Worm (Caenorhabditis elegans): Measurements from ENCODE around the gene rbm-25.

The rbm-25 gene

ce11 chrV:12548830-12549229 lies 50.8 kb downstream of the rbm-25 start:
- TF ChIP-seq pha-4 (tag; optimal IDR thresholded peaks at IDR 0.05) (no peak), ama-1 (optimal IDR thresholded peaks at IDR 0.05) (peak; percentile 97), R02D3.7 (tag; optimal IDR thresholded peaks at IDR 0.05) (no peak), nhr-28 (tag; optimal IDR thresholded peaks at IDR 0.05) (peak; percentile 8), nhr-76 (tag; optimal IDR thresholded peaks at IDR 0.05) (no peak), nhr-67 (tag; optimal IDR thresholded peaks at IDR 0.05) (no peak), elt-2 (tag; optimal IDR thresholded peaks at IDR 0.05) (no peak), ceh-28 (tag; optimal IDR thresholded peaks at IDR 0.05) (peak; percentile 15), pqm-1 (tag; optimal IDR thresholded peaks at IDR 0.05) (no peak), lin-15B (tag; optimal IDR thresholded peaks at IDR 0.05) (no peak), mml-1 (tag; optimal IDR thresholded peaks at IDR 0.05) (no peak), nhr-237 (tag; optimal IDR thresholded peaks at IDR 0.05) (no peak), elt-3 (tag; optimal IDR thresholded peaks at IDR 0.05) (no peak), eor-1 (tag; optimal IDR thresholded peaks at IDR 0.05) (no peak), ztf-4 (tag; optimal IDR thresholded peaks at IDR 0.05) (peak; percentile 50), ceh-9 (tag; optimal IDR thresholded peaks at IDR 0.05) (no peak), ceh-16 (tag; optimal IDR thresholded peaks at IDR 0.05) (no peak), jun-1 (tag; optimal IDR thresholded peaks at IDR 0.05) (no peak), ceh-82 (tag; optimal IDR thresholded peaks at IDR 0.05) (no peak), snpc-4 (tag; optimal IDR thresholded peaks at IDR 0.05) (no peak), ztf-11 (tag; optimal IDR thresholded peaks at IDR 0.05) (no peak), mdl-1 (tag; optimal IDR thresholded peaks at IDR 0.05) (no peak), lsy-12 (tag; optimal IDR thresholded peaks at IDR 0.05) (peak; percentile 66), nhr-12 (tag; optimal IDR thresholded peaks at IDR 0.05) (no peak), unc-62 (GFP tag; optimal IDR thresholded peaks at IDR 0.05) (no peak), zag-1 (tag; optimal IDR thresholded peaks at IDR 0.05) (no peak), nhr-43 (tag; optimal IDR thresholded peaks at IDR 0.05; ENCODE audit: poor library complexity, severe bottlenecking) (peak; percentile 73), fkh-10 (GFP tag; optimal IDR thresholded peaks at IDR 0.05) (no peak), unc-39 (tag; optimal IDR thresholded peaks at IDR 0.05) (no peak), aly-2 (tag; optimal IDR thresholded peaks at IDR 0.05) (no peak), fos-1 (tag; optimal IDR thresholded peaks at IDR 0.05) (no peak), skn-1 (tag; optimal IDR thresholded peaks at IDR 0.05) (no peak), nhr-25 (tag; optimal IDR thresholded peaks at IDR 0.05) (peak; percentile 45), ZK546.5 (tag; optimal IDR thresholded peaks at IDR 0.05) (no peak), nhr-23 (tag; optimal IDR thresholded peaks at IDR 0.05) (peak; percentile 74), tbx-2 (tag; optimal IDR thresholded peaks at IDR 0.05) (peak; percentile 65)

ce11 chrV:12549604-12550003 lies 51.6 kb downstream of the rbm-25 start:
- TF ChIP-seq nhr-43 (tag; optimal IDR thresholded peaks at IDR 0.05; ENCODE audit: poor library complexity, severe bottlenecking) (peak; percentile 50), nhr-25 (tag; optimal IDR thresholded peaks at IDR 0.05) (peak; percentile 36), unc-39 (tag; optimal IDR thresholded peaks at IDR 0.05) (no peak), nhr-67 (tag; optimal IDR thresholded peaks at IDR 0.05) (no peak), ceh-9 (tag; optimal IDR thresholded peaks at IDR 0.05) (no peak), ama-1 (optimal IDR thresholded peaks at IDR 0.05) (peak; percentile 95), zag-1 (tag; optimal IDR thresholded peaks at IDR 0.05) (no peak), egl-5 (tag; optimal IDR thresholded peaks at IDR 0.05) (no peak), nhr-76 (tag; optimal IDR thresholded peaks at IDR 0.05) (no peak)

ce11 chrV:12550036-12550626 lies 52.1 kb downstream of the rbm-25 start, which contains the start of gene F45D3.3:
Gene F45D3.3, minus strand, starts transcription at chrV:12550385.
- TF ChIP-seq nhr-43 (tag; optimal IDR thresholded peaks at IDR 0.05; ENCODE audit: poor library complexity, severe bottlenecking), result peak; percentile 55
- no peak for TF ChIP-seq hmg-11 (tag; optimal IDR thresholded peaks at IDR 0.05)
- no peak for TF ChIP-seq nhr-237 (tag; optimal IDR thresholded peaks at IDR 0.05)
- TF ChIP-seq elt-2 (tag; optimal IDR thresholded peaks at IDR 0.05), result no peak
- TF ChIP-seq jun-1 (tag; optimal IDR thresholded peaks at IDR 0.05), result no peak
- TF ChIP-seq egl-27 (tag; optimal IDR thresholded peaks at IDR 0.05), result no peak
- no peak for TF ChIP-seq mdl-1 (tag; optimal IDR thresholded peaks at IDR 0.05)
- TF ChIP-seq ama-1 (optimal IDR thresholded peaks at IDR 0.05), result peak; percentile 91
- no peak for TF ChIP-seq ztf-4 (tag; optimal IDR thresholded peaks at IDR 0.05)
- no peak for TF ChIP-seq elt-1 (tag; optimal IDR thresholded peaks at IDR 0.05)
- peak; percentile 31 for TF ChIP-seq nfya-1 (tag; optimal IDR thresholded peaks at IDR 0.05; ENCODE audit: insufficient read depth)
- TF ChIP-seq nhr-67 (tag; optimal IDR thresholded peaks at IDR 0.05), result no peak
- TF ChIP-seq skn-1 (tag; optimal IDR thresholded peaks at IDR 0.05), result no peak
- TF ChIP-seq unc-62 (GFP tag; optimal IDR thresholded peaks at IDR 0.05), result no peak
- TF ChIP-seq ceh-28 (tag; optimal IDR thresholded peaks at IDR 0.05), result no peak
- TF ChIP-seq nhr-77 (tag; optimal IDR thresholded peaks at IDR 0.05), result no peak
- no peak for TF ChIP-seq ceh-16 (tag; optimal IDR thresholded peaks at IDR 0.05)
- no peak for TF ChIP-seq sea-2 (GFP tag; optimal IDR thresholded peaks at IDR 0.05)
- TF ChIP-seq nhr-28 (tag; optimal IDR thresholded peaks at IDR 0.05), result no peak
- no peak for TF ChIP-seq fos-1 (tag; optimal IDR thresholded peaks at IDR 0.05)
- no peak for TF ChIP-seq snpc-4 (tag; optimal IDR thresholded peaks at IDR 0.05)
- no peak for TF ChIP-seq nhr-12 (tag; optimal IDR thresholded peaks at IDR 0.05)
- no peak for TF ChIP-seq pqm-1 (tag; optimal IDR thresholded peaks at IDR 0.05)
- TF ChIP-seq unc-39 (tag; optimal IDR thresholded peaks at IDR 0.05), result no peak
- TF ChIP-seq nhr-76 (tag; optimal IDR thresholded peaks at IDR 0.05), result no peak
- no peak for TF ChIP-seq R02D3.7 (tag; optimal IDR thresholded peaks at IDR 0.05)
- TF ChIP-seq nhr-23 (tag; optimal IDR thresholded peaks at IDR 0.05), result peak; percentile 80
- TF ChIP-seq pha-4 (tag; optimal IDR thresholded peaks at IDR 0.05), result no peak
- no peak for TF ChIP-seq elt-3 (tag; optimal IDR thresholded peaks at IDR 0.05)
- peak; percentile 35 for TF ChIP-seq nhr-25 (tag; optimal IDR thresholded peaks at IDR 0.05)
- TF ChIP-seq ZK546.5 (tag; optimal IDR thresholded peaks at IDR 0.05), result no peak
- TF ChIP-seq fkh-2 (tag; optimal IDR thresholded peaks at IDR 0.05), result no peak
